Fruit fly (Drosophila melanogaster) whole organism, wandering third instar larva: Measurements from ENCODE around the gene Baldspot.
A peak's percentile ranks its signal among the peaks of the same experiment; 100 is the strongest.

Experiments
- Abd-B ChIP-seq: fragments of >200 bp; optimal IDR thresholded peaks from 2 replicates; lab custom pipeline; 2017; ENCODE audit warnings: missing biosample characterization, missing genetic modification characterization
- CG32264 ChIP-seq: fragments of 200-800 bp; sonication (Bioruptor generic); optimal IDR thresholded peaks from 2 replicates; lab custom pipeline; 2016; ENCODE audit warnings: missing biosample characterization, missing genetic modification characterization
- CG9705 ChIP-seq: fragments of 200-800 bp; sonication (Bioruptor generic); optimal IDR thresholded peaks from 2 replicates; lab custom pipeline; 2018; ENCODE audit warnings: missing biosample characterization, mild to moderate bottlenecking, missing genetic modification characterization
- CrebA ChIP-seq: fragments of 200-800 bp; sonication (Bioruptor generic); optimal IDR thresholded peaks from 2 replicates; lab custom pipeline; 2016; ENCODE audit warnings: missing biosample characterization, mild to moderate bottlenecking, missing genetic modification characterization, borderline replicate concordance
- Dfd ChIP-seq: fragments of >200 bp; optimal IDR thresholded peaks from 2 replicates; lab custom pipeline; 2017; ENCODE audit warnings: missing biosample characterization, missing genetic modification characterization
- Dif ChIP-seq: fragments of 200-275, 200-300 bp; sonication (Bioruptor generic); optimal IDR thresholded peaks from 2 replicates; lab custom pipeline; 2018; ENCODE audit warnings: missing biosample characterization, missing genetic modification characterization; ENCODE audit not compliant: partially characterized antibody
- HLH106 ChIP-seq: fragments of 200-800 bp; optimal IDR thresholded peaks from 3 replicates; lab custom pipeline; 2019; ENCODE audit warnings: missing biosample characterization, mild to moderate bottlenecking, missing genetic modification characterization, moderate library complexity
- Hr78 ChIP-seq: fragments of >200 bp; optimal IDR thresholded peaks from 2 replicates; lab custom pipeline; 2017; ENCODE audit warnings: missing biosample characterization, missing genetic modification characterization
- Hr83 ChIP-seq: fragments of 200-300 bp; sonication (Bioruptor generic); optimal IDR thresholded peaks from 2 replicates; lab custom pipeline; 2016; ENCODE audit warnings: missing biosample characterization, mild to moderate bottlenecking, missing genetic modification characterization, moderate library complexity; ENCODE audit not compliant: poor library complexity, severe bottlenecking
- Jra ChIP-seq: sonication (Bioruptor generic); optimal IDR thresholded peaks from 2 replicates; lab custom pipeline; 2016; ENCODE audit warnings: missing biosample characterization, missing genetic modification characterization
- Mio ChIP-seq: sonication (Bioruptor generic); optimal IDR thresholded peaks from 2 replicates; lab custom pipeline; 2016; ENCODE audit warnings: missing biosample characterization, missing genetic modification characterization
- Myc ChIP-seq: fragments of >200 bp; optimal IDR thresholded peaks from 2 replicates; lab custom pipeline; 2017
- N ChIP-seq: fragments of >200 bp; optimal IDR thresholded peaks from 2 replicates; lab custom pipeline; 2018; ENCODE audit warnings: missing biosample characterization, missing external identifiers, missing genetic modification characterization
- OdsH ChIP-seq: fragments of 200-800 bp; sonication (Bioruptor generic); optimal IDR thresholded peaks from 2 replicates; lab custom pipeline; 2016; ENCODE audit warnings: missing biosample characterization, mild to moderate bottlenecking, missing genetic modification characterization
- Rel ChIP-seq, 2 experiments: fragments of 200-800 bp; sonication (Bioruptor generic) in 1 of 2; optimal IDR thresholded peaks; 2 replicates in 1 of 2; 3 replicates in 1 of 2; lab custom pipeline; 2016 to 2019; ENCODE audit warnings: mild to moderate bottlenecking in 2 of 2, missing biosample characterization in 2 of 2, missing genetic modification characterization in 2 of 2, moderate library complexity in 1 of 2
- Sp1 ChIP-seq: fragments of 200-800 bp; sonication (Bioruptor generic); optimal IDR thresholded peaks from 3 replicates; lab custom pipeline; 2019; ENCODE audit warnings: missing biosample characterization, mild to moderate bottlenecking, missing genetic modification characterization, moderate library complexity
- br ChIP-seq: fragments of 200-800 bp; sonication (Bioruptor generic); optimal IDR thresholded peaks from 2 replicates; lab custom pipeline; 2016; ENCODE audit warnings: missing biosample characterization, missing genetic modification characterization
- brk ChIP-seq: fragments of 200-800 bp; sonication (Bioruptor generic); optimal IDR thresholded peaks from 2 replicates; lab custom pipeline; 2016; ENCODE audit warnings: missing biosample characterization, mild to moderate bottlenecking, missing genetic modification characterization
- dl ChIP-seq, 2 experiments: fragments of 175-275, 200-275 bp in 1 of 2; fragments of 200-275 bp in 1 of 2; sonication (Bioruptor generic); optimal IDR thresholded peaks; lab custom pipeline; 2018; ENCODE audit warnings: mild to moderate bottlenecking in 2 of 2, missing biosample characterization in 2 of 2, missing genetic modification characterization in 2 of 2, moderate library complexity in 2 of 2; ENCODE audit not compliant: partially characterized antibody in 2 of 2, insufficient read depth in 1 of 2
- dsf ChIP-seq: sonication (Bioruptor generic); optimal IDR thresholded peaks from 2 replicates; lab custom pipeline; 2016; ENCODE audit warnings: missing biosample characterization, missing genetic modification characterization, borderline replicate concordance
- ey ChIP-seq: fragments of 200-800 bp; sonication (Bioruptor generic); optimal IDR thresholded peaks from 2 replicates; lab custom pipeline; 2016; ENCODE audit warnings: missing biosample characterization, missing genetic modification characterization
- foxo ChIP-seq, 2 experiments: fragments of 200-800 bp; sonication (Bioruptor generic); optimal IDR thresholded peaks; 2 replicates in 1 of 2; 3 replicates in 1 of 2; lab custom pipeline; 2016 to 2017; ENCODE audit warnings: missing biosample characterization in 2 of 2, missing genetic modification characterization in 2 of 2
- fru ChIP-seq: fragments of 200-800 bp; sonication (Bioruptor generic); optimal IDR thresholded peaks from 3 replicates; lab custom pipeline; 2016; ENCODE audit warnings: missing biosample characterization, mild to moderate bottlenecking, missing genetic modification characterization
- h ChIP-seq: fragments of 200-800 bp; sonication (Bioruptor generic); optimal IDR thresholded peaks from 3 replicates; lab custom pipeline; 2016; ENCODE audit warnings: missing biosample characterization, mild to moderate bottlenecking, missing genetic modification characterization
- lola ChIP-seq: fragments of >200 bp; optimal IDR thresholded peaks from 2 replicates; lab custom pipeline; 2017; ENCODE audit warnings: missing biosample characterization, missing genetic modification characterization
- pan ChIP-seq: fragments of >200 bp; optimal IDR thresholded peaks from 2 replicates; lab custom pipeline; 2017
- psq ChIP-seq: fragments of 200-800 bp; sonication (Bioruptor generic); optimal IDR thresholded peaks from 3 replicates; lab custom pipeline; 2017; ENCODE audit warnings: missing biosample characterization, mild to moderate bottlenecking, missing genetic modification characterization, moderate library complexity
- rgr ChIP-seq: fragments of 200-800 bp; sonication (Bioruptor generic); optimal IDR thresholded peaks from 3 replicates; lab custom pipeline; 2016; ENCODE audit warnings: missing biosample characterization, mild to moderate bottlenecking, missing genetic modification characterization
- sv ChIP-seq: fragments of 200-800 bp; sonication (Bioruptor generic); optimal IDR thresholded peaks from 3 replicates; lab custom pipeline; 2016; ENCODE audit warnings: missing biosample characterization, missing genetic modification characterization
- tai ChIP-seq: sonication (Bioruptor generic); optimal IDR thresholded peaks from 2 replicates; lab custom pipeline; 2016; ENCODE audit warnings: missing biosample characterization, missing genetic modification characterization
- usp ChIP-seq: fragments of >200 bp; optimal IDR thresholded peaks from 2 replicates; lab custom pipeline; 2017; ENCODE audit warnings: missing biosample characterization, missing genetic modification characterization
- woc ChIP-seq: sonication (Bioruptor generic); optimal IDR thresholded peaks from 2 replicates; lab custom pipeline; 2016; ENCODE audit warnings: missing biosample characterization, mild to moderate bottlenecking, missing genetic modification characterization

Gene Baldspot

DNA sequence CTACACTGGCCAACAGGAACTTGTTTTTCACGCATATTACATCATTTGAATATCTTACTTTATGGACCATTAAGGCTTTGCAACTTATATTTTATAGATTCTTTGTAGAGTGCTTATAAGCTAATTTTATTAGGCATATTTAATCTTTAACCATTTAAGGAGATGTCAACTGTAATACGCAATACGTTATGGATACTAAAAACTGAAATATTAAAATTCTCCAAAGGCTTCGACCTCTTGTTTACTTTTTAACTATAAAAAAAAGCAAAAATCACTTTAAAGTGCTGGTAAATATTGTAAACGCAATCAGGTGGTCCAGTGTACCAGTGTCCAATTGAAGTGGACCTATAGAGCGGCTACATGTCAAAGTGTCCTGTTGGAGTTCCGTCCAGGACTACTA is 4.4 kb downstream of the Baldspot start:
- peak; percentile 29 for TF ChIP-seq br (GFP tag; lab: Kevin White, UChicago)
- peak; percentile 57 for TF ChIP-seq h (GFP tag; lab: Kevin White, UChicago)
- no peak for TF ChIP-seq CG32264 (GFP tag; lab: Kevin White, UChicago)
- peak; percentile 42 for TF ChIP-seq fru
- TF ChIP-seq Sp1 (GFP tag; lab: Kevin White, UChicago) = peak; percentile 0
- no peak for TF ChIP-seq pan (lab: Kevin White, UChicago)
- peak in 1 of 2 experiments; percentile 42 for TF ChIP-seq foxo (GFP tag; optimal IDR thresholded peaks at IDR 0.05; lab: Kevin White, UChicago)
- peak; percentile 34 for TF ChIP-seq psq (GFP tag; lab: Kevin White, UChicago)
- TF ChIP-seq brk = no peak
- TF ChIP-seq rgr (GFP tag; lab: Kevin White, UChicago) = peak; percentile 18
- TF ChIP-seq ey (GFP tag; lab: Kevin White, UChicago) = peak; percentile 47
- TF ChIP-seq OdsH = peak; percentile 47
- TF ChIP-seq sv (GFP tag; lab: Kevin White, UChicago) = no peak
- TF ChIP-seq, all 38 proteins: peak for 9

DNA sequence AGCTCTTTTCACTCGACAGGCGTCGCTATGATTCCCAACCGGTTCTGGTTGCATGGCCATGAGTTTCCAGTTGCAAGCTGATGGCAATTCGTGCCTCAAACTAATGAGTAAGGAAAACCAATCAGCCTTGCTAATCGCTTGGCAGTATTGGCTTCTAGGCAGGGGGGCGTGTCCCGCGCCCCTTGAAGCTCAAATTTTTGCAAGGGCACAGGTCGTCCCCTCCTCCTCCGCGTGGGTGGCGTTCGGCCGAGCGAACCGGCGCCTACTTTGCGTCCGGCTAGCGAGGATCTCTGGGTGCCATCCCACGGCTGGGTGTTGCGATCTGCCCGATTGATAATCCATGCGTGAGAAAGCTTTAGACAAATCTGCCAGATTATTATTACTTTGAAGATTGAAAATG is 7.7 kb downstream of the Baldspot start:
- TF ChIP-seq lola (GFP tag; lab: Kevin White, UChicago) = no peak
- peak; percentile 12 for TF ChIP-seq fru
- peak in 1 of 2 experiments; percentile 30 for TF ChIP-seq foxo (GFP tag; optimal IDR thresholded peaks at IDR 0.05; lab: Kevin White, UChicago)
- peak; percentile 7 for TF ChIP-seq h (GFP tag; lab: Kevin White, UChicago)
- no peak for TF ChIP-seq Dif (GFP tag; lab: Kevin White, UChicago)
- no peak for TF ChIP-seq dl (GFP tag; optimal IDR thresholded peaks at IDR 0.05; lab: Kevin White, UChicago; ENCODE audit: insufficient read depth in 1 of 2, partially characterized antibody in 2 of 2)
- TF ChIP-seq Jra (GFP tag; lab: Kevin White, UChicago) = no peak

DNA sequence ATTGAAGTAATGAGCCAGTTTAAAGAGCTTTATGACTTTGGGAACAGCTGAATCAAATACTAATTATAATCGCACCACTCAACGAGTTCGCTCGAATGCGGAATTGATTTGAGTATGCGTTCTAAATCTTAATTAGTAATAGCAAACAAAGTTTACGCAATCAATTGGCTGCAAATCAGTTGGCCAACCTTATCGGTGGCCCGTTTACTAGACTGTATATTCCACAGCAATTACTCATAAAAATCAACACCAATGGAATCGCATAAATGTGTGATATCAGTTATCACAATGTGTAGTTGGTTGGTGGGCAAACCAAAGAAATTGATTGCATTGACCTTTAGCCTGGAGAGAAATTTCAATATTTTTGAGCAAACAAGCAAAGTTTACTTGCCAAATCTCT is 8.9 kb downstream of the Baldspot start:
- no peak for TF ChIP-seq CrebA
- no peak for TF ChIP-seq sv (GFP tag; lab: Kevin White, UChicago)
- TF ChIP-seq pan (lab: Kevin White, UChicago) = no peak
- TF ChIP-seq Mio = no peak
- TF ChIP-seq lola (GFP tag; lab: Kevin White, UChicago) = no peak
- no peak for TF ChIP-seq Myc (lab: Kevin White, UChicago)
- TF ChIP-seq Jra (GFP tag; lab: Kevin White, UChicago) = no peak
- TF ChIP-seq dsf = no peak
- no peak for TF ChIP-seq rgr (GFP tag; lab: Kevin White, UChicago)

DNA sequence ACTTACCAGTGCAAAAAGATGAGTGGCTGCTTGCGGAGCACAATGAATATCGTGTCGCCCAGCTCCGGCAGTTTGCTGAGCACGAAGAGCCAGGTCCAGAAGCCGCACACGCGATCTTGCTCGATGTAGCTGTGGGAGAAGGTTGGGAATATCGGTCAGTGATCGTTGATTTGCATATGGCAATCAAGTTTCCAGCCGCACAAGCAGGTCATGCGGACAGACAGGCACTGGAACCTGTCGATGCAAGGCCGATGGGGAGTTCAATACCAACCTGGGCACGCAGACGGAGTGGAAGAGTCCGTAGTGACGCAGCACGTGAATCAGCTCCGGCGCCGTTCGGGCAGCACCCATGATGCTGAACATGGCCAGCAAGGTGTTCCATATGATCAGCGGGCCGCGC is 10.3 kb downstream of the Baldspot start:
- TF ChIP-seq Dif (GFP tag; lab: Kevin White, UChicago) = peak; percentile 5
- no peak for TF ChIP-seq Dfd (GFP tag; lab: Kevin White, UChicago)
- no peak for TF ChIP-seq Jra (GFP tag; lab: Kevin White, UChicago)
- TF ChIP-seq Mio = no peak
- no peak for TF ChIP-seq Hr83
- TF ChIP-seq Abd-B (GFP tag; lab: Kevin White, UChicago) = no peak
- TF ChIP-seq CG9705 (GFP tag; lab: Kevin White, UChicago) = no peak
- TF ChIP-seq N (GFP tag; lab: Kevin White, UChicago) = no peak

DNA sequence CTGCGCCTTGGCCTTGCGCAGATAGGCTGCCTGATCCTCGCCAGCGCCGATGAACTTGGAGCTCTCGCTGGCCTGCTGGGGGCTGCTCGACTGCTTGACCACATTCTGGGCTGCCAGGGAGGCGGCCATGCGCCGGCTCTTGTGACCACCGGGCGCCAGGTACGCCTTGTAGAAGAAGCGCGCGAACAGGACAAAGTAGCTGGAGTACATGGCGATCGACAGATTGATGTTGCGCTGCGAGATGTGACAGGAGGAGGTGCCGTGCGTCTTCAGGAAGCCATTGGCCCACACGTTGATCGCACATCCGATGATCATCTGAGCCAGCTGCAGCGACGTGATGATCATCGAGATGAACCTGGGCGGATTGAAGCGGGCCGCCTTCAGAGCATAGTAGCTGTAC is 11.3 kb downstream of the Baldspot start:
- TF ChIP-seq lola (GFP tag; lab: Kevin White, UChicago) (no peak), rgr (GFP tag; lab: Kevin White, UChicago) (no peak), dl (GFP tag; optimal IDR thresholded peaks at IDR 0.05; lab: Kevin White, UChicago; ENCODE audit: insufficient read depth in 1 of 2, partially characterized antibody in 2 of 2) (no peak), Hr78 (no peak)

DNA sequence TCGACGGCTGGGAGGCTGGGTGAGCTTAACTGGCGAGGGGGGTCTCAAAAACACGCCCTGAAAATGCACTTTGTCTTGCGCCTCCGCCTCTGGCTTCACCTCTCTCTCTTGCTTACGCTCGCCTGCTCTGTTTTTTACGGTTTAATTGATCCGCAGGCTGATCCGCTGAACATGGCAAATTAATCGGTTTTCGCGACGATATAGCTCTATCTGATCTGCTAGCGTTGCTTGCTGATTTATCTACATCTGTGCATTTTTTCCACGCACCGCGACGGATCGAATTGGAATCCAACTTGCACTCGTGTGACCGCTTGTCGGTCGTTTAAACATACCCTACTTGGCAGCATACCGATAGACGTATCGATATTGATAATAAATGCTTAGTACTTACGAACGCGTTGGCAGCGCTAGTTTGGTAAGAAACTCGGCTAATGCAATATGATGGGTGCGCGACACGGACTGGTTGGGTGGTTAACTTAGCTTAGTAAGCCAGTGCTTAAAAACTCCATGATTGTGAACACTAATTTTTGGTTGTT is 13.8 kb downstream of the Baldspot start, which contains the start of gene Abl:
TSS of gene Abl (minus strand) at position 305 of the 536 bp plus-strand sequence.
- TF ChIP-seq HLH106 (tag; lab: Kevin White, UChicago) (peak; percentile 46), br (GFP tag; lab: Kevin White, UChicago) (peak; percentile 59), usp (GFP tag; lab: Kevin White, UChicago) (no peak), Jra (GFP tag; lab: Kevin White, UChicago) (peak; percentile 86), woc (GFP tag; lab: Kevin White, UChicago) (peak; percentile 28), Sp1 (GFP tag; lab: Kevin White, UChicago) (peak; percentile 60), sv (GFP tag; lab: Kevin White, UChicago) (peak; percentile 27), brk (peak; percentile 22), Mio (peak; percentile 30), CG32264 (GFP tag; lab: Kevin White, UChicago) (no peak), Dif (GFP tag; lab: Kevin White, UChicago) (no peak), lola (GFP tag; lab: Kevin White, UChicago) (no peak), dl (GFP tag; optimal IDR thresholded peaks at IDR 0.05; lab: Kevin White, UChicago; ENCODE audit: insufficient read depth in 1 of 2, partially characterized antibody in 2 of 2) (peak in 1 of 2 experiments; percentile 51), dsf (peak; percentile 1), Rel (GFP tag; optimal IDR thresholded peaks at IDR 0.05; lab: Kevin White, UChicago) (no peak), Rel (tag; optimal IDR thresholded peaks at IDR 0.05; lab: Kevin White, UChicago) (peak; percentile 51), psq (GFP tag; lab: Kevin White, UChicago) (peak; percentile 39), CG9705 (GFP tag; lab: Kevin White, UChicago) (peak; percentile 51), N (GFP tag; lab: Kevin White, UChicago) (no peak), tai (peak; percentile 60), foxo (GFP tag; optimal IDR thresholded peaks at IDR 0.05; lab: Kevin White, UChicago) (peak in 1 of 2 experiments; percentile 78), OdsH (peak; percentile 58), ey (GFP tag; lab: Kevin White, UChicago) (peak; percentile 53), Hr83 (peak; percentile 78), fru (peak; percentile 72), CrebA (no peak), rgr (GFP tag; lab: Kevin White, UChicago) (peak; percentile 80), h (GFP tag; lab: Kevin White, UChicago) (peak; percentile 86), pan (lab: Kevin White, UChicago) (no peak)
